Fruit fly (Drosophila melanogaster) whole organism, adult: Measurements from ENCODE around the gene CG46510.
"Not testable (repeated sequence)": the region's sequence is repeated elsewhere in the genome, so short reads cannot be mapped to it uniquely, and the experiment has no call there.

Source experiments
- CG11617 ChIP-seq: fragments of 200-800 bp; sonication (Bioruptor generic); optimal IDR thresholded peaks from 2 replicates; lab custom pipeline; 2017; ENCODE audit warnings: mild to moderate bottlenecking, missing biosample characterization, missing genetic modification reagents, missing genetic modification characterization
- CG33017 ChIP-seq: fragments of 200-800 bp; sonication (Bioruptor generic); optimal IDR thresholded peaks from 2 replicates; lab custom pipeline; 2018; ENCODE audit warnings: missing biosample characterization, mild to moderate bottlenecking, missing genetic modification characterization, moderate library complexity
- CG5204 ChIP-seq: fragments of 200-800 bp; sonication (Bioruptor generic); optimal IDR thresholded peaks from 2 replicates; lab custom pipeline; 2016; ENCODE audit warnings: missing biosample characterization, missing genetic modification characterization
- CG7101 ChIP-seq: fragments of 200-800 bp; sonication (Bioruptor generic); optimal IDR thresholded peaks from 2 replicates; lab custom pipeline; 2018; ENCODE audit warnings: missing biosample characterization, mild to moderate bottlenecking, missing genetic modification characterization, moderate library complexity
- Clk ChIP-seq: fragments of 200-800 bp; sonication (Bioruptor generic); optimal IDR thresholded peaks from 2 replicates; lab custom pipeline; 2017; ENCODE audit warnings: missing biosample characterization, missing genetic modification characterization
- Crg-1 ChIP-seq: fragments of 200-800 bp; sonication (Bioruptor generic); optimal IDR thresholded peaks from 2 replicates; lab custom pipeline; 2016; ENCODE audit warnings: missing biosample characterization, missing genetic modification characterization
- Hr96 ChIP-seq: fragments of 200-800 bp; sonication (Bioruptor generic); optimal IDR thresholded peaks from 2 replicates; lab custom pipeline; 2016; ENCODE audit warnings: missing biosample characterization, missing genetic modification characterization
- bab1 ChIP-seq: fragments of 200-800 bp; sonication (Bioruptor generic); optimal IDR thresholded peaks from 3 replicates; lab custom pipeline; 2019; ENCODE audit warnings: missing biosample characterization, mild to moderate bottlenecking, missing genetic modification characterization, moderate library complexity
- kay ChIP-seq: fragments of 200-800 bp; sonication (Bioruptor generic); peaks from one replicate; lab custom pipeline; 2016; ENCODE audit warnings: missing biosample characterization, missing genetic modification characterization, borderline replicate concordance
- pad ChIP-seq: fragments of 200-800 bp; sonication (Bioruptor generic); optimal IDR thresholded peaks from 3 replicates; lab custom pipeline; 2017; ENCODE audit warnings: missing biosample characterization, missing genetic modification characterization, mild to moderate bottlenecking, moderate library complexity, missing genetic modification reagents
- toe ChIP-seq: fragments of 200-800 bp; sonication (Bioruptor generic); optimal IDR thresholded peaks from 2 replicates; lab custom pipeline; 2016; ENCODE audit warnings: missing biosample characterization, missing genetic modification characterization

DNA sequence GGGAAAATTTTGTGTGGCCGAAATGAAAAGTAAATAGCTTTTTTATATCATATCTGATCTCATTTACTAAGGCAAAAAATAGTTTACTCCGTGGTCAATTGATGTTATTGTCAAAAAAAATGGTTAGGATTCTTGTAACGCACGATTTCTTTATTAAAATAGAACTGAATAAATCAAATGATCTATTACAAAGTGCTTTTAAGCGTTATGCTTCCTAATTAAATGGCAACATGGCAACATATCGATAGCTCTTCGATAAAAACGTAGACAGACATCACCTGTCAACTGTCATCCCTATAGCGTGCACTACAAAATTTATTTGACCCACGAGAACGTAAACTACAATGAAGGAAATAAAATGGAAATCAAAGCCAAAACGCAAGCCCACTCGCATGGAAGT lies 5.0 kb upstream of the CG46510 start, which contains the start of gene CG46509:
- not testable (repeated sequence) for TF ChIP-seq Clk; bab1 (GFP tag; lab: Kevin White, UChicago); CG5204 (GFP tag; lab: Kevin White, UChicago); CG33017 (tag; lab: Kevin White, UChicago); Hr96; pad (GFP tag; lab: Kevin White, UChicago); Crg-1 (GFP tag; lab: Kevin White, UChicago); kay; toe (GFP tag; lab: Kevin White, UChicago); CG7101 (tag; lab: Kevin White, UChicago); CG11617
